Worm (Caenorhabditis elegans) whole organism, L4/young adult: ENCODE results near the gene mrps-23.

ENCODE experiments used
- W03F9.2 ChIP-seq: fragments of 150-350 bp; optimal IDR thresholded peaks from 2 replicates; lab custom pipeline; 2014; ENCODE audit warnings: missing biosample characterization, missing genetic modification characterization
- dao-5 ChIP-seq: sonication (generic microtip); optimal IDR thresholded peaks from 2 replicates; lab custom pipeline; 2016; ENCODE audit warnings: missing genotype, missing genetic modification characterization, moderate library complexity, missing compliant biosample characterization
- him-1 ChIP-seq: sonication (generic microtip); optimal IDR thresholded peaks from 2 replicates; lab custom pipeline; 2016; ENCODE audit warnings: missing genotype, missing genetic modification reagents, missing genetic modification characterization, missing compliant biosample characterization

DNA sequence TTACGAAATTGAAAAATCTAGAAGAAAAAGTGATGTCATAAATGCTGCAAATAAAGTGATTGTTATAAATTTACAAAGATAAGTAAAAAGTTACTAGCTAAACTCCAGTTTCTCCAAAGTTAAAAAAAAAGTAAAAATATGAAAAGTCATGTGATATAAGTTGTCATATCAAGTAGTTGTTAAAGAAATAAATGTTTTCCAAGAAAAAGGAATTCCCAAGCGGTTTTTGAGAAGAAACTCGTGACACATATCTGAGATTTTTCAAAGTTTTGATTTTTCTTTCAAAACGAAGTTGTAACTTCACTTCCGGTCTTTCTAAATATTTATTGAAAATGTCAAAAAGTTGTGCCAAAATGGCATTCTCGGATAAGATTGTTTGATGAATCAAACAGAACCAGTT lies 22.4 kb downstream of the mrps-23 start:
- TF ChIP-seq dao-5 (tag; lab: Kevin White, UChicago) (no peak), him-1 (tag; lab: Kevin White, UChicago) (no peak), W03F9.2 (tag; lab: Kevin White, UChicago) (no peak)
